Worm (Caenorhabditis elegans): ENCODE results near the gene lys-6.

DNA sequence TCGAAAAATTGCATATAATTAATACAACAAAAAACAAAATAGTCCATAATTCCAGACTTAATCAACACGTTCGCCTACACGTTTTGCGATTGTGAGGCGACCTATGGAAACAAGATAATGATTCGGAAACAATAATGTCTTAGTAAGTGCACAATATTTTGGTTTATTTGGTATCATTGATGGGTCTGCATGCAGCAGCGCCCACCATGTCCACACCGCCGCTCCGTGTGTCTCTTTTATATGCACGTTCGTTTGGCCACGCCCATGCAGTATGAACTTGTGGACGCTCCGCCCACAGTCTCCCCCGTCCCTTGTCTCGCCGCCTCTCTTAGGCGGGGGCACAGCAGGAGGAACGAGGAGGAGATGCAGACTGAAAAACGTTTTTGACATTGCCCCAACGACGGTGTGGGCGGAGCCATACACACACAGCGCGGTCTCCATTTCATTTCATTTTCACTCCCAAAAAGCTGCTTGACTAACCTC, 33.5 kb downstream of the lys-6 start, which contains the start of gene mig-38:
- no peak for TF ChIP-seq F13C5.2 (tag; optimal IDR thresholded peaks at IDR 0.05)
- no peak for TF ChIP-seq ets-7 (tag; optimal IDR thresholded peaks at IDR 0.05)
- no peak for TF ChIP-seq ama-1 (optimal IDR thresholded peaks at IDR 0.05)
